Fruit fly (Drosophila melanogaster): ENCODE measurements around the gene jigr1.

dm6 chr3R:25680528-25680927, 42.9 kb downstream of the jigr1 start, which contains the start of the genes CG4743 and Idh3g:
- TF ChIP-seq sv (GFP tag; optimal IDR thresholded peaks at IDR 0.05) (peak; percentile 91), Hr78 (GFP tag; optimal IDR thresholded peaks at IDR 0.05) (no peak), h (GFP tag; optimal IDR thresholded peaks at IDR 0.05) (peak; percentile 95)
